Worm (Caenorhabditis elegans) whole organism, early embryonic: ENCODE data around the gene T11G6.5.

ENCODE experiments used
- B0310.2 ChIP-seq: sonication (generic microtip); optimal IDR thresholded peaks from 2 replicates; lab custom pipeline; 2016; ENCODE audit warnings: mild to moderate bottlenecking, missing genetic modification characterization, missing compliant biosample characterization
- F13C5.2 ChIP-seq: sonication (generic microtip); optimal IDR thresholded peaks from 2 replicates; lab custom pipeline; 2017; ENCODE audit warnings: mild to moderate bottlenecking, missing genetic modification characterization, inconsistent platforms, missing compliant biosample characterization
- aly-1 ChIP-seq: sonication (generic microtip); optimal IDR thresholded peaks from 2 replicates; lab custom pipeline; 2016; ENCODE audit warnings: missing genetic modification characterization, missing compliant biosample characterization
- ama-1 ChIP-seq: fragments of 150-350 bp; optimal IDR thresholded peaks from 2 replicates; lab custom pipeline; 2014
- ceh-13 ChIP-seq: fragments of 200-800 bp; sonication (Bioruptor generic); optimal IDR thresholded peaks from 2 replicates; lab custom pipeline; 2018; ENCODE audit warnings: mild to moderate bottlenecking, missing genetic modification characterization, missing compliant biosample characterization
- ceh-36 ChIP-seq: sonication (generic microtip); optimal IDR thresholded peaks from 2 replicates; lab custom pipeline; 2016; ENCODE audit warnings: missing genetic modification characterization, inconsistent platforms, missing compliant biosample characterization
- ets-7 ChIP-seq: sonication (generic microtip); optimal IDR thresholded peaks from 2 replicates; lab custom pipeline; 2016; ENCODE audit warnings: missing genotype, missing genetic modification characterization, missing compliant biosample characterization
- flt-1 ChIP-seq: fragments of 200-800 bp; sonication (Bioruptor generic); IDR thresholded peaks from 2 replicates; pipeline ENCODE4 v1.3.6; 2022; ENCODE audit warnings: missing genetic modification characterization, missing compliant biosample characterization
- hmbx-1 ChIP-seq: sonication (generic microtip); optimal IDR thresholded peaks from 2 replicates; lab custom pipeline; 2016; ENCODE audit warnings: mild to moderate bottlenecking, missing genetic modification characterization, missing compliant biosample characterization
- hmg-4 ChIP-seq: fragments of 200-800 bp; sonication (Bioruptor generic); optimal IDR thresholded peaks from 2 replicates; lab custom pipeline; 2018; ENCODE audit warnings: mild to moderate bottlenecking, missing genetic modification characterization, missing compliant biosample characterization
- hnd-1 ChIP-seq: sonication (generic microtip); optimal IDR thresholded peaks from 2 replicates; lab custom pipeline; 2016; ENCODE audit warnings: missing genetic modification characterization, missing compliant biosample characterization
- pes-1 ChIP-seq: fragments of 200-800 bp; sonication (Bioruptor generic); IDR thresholded peaks from 2 replicates; pipeline ENCODE4 v1.3.6; 2022; ENCODE audit warnings: missing genetic modification reagents, missing genetic modification characterization, missing compliant biosample characterization
- scrt-1 ChIP-seq: fragments of 200-800 bp; sonication (Bioruptor generic); IDR thresholded peaks from 2 replicates; pipeline ENCODE4 v1.3.6; 2022; ENCODE audit warnings: missing genetic modification characterization, missing compliant biosample characterization
- sea-1 ChIP-seq: fragments of 200-800 bp; sonication (Bioruptor generic); conservative IDR thresholded peaks from 2 replicates; pipeline ENCODE4 v1.3.6; 2022; ENCODE audit warnings: missing genetic modification characterization, missing compliant biosample characterization
- tbx-11 ChIP-seq: fragments of 200-800 bp; sonication (Bioruptor generic); IDR thresholded peaks from 2 replicates; pipeline ENCODE4 v1.3.6; 2022; ENCODE audit warnings: missing genetic modification characterization, missing compliant biosample characterization
- tbx-37 ChIP-seq: fragments of 200-800 bp; sonication (Bioruptor generic); conservative IDR thresholded peaks from 2 replicates; pipeline ENCODE4 v1.3.6; 2022; ENCODE audit warnings: missing genetic modification reagents, missing genetic modification characterization, missing compliant biosample characterization
- tra-4 ChIP-seq: sonication (generic microtip); optimal IDR thresholded peaks from 2 replicates; lab custom pipeline; 2017; ENCODE audit warnings: missing genetic modification characterization, missing compliant biosample characterization

The T11G6.5 gene

DNA sequence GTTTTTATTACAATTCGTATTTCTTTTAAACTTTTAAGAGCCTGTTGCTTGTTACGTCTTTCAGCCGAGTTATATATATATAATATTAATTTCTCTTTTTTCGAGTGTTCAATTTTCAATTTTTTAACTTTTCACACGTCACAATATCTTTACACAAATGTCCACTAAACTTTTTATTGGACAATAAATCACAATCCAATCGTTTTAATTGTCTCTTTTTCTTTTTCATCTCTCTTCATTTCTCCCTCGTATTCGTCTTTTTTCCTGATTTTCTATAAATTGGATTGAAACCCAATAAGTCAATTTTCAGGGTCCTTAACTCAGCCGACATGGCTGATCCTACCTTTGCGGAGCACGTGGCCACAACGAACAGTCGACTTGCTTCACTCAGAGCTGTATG lies 30.5 kb downstream of the T11G6.5 start, which contains the start of gene miz-1:
TSS of gene miz-1 (plus strand) at position 301 of the 400 bp plus-strand sequence.
- TF ChIP-seq aly-1 (tag; lab: Kevin White, UChicago) (no peak), hnd-1 (tag; lab: Kevin White, UChicago) (no peak), ama-1 (lab: Kevin White, UChicago) (no peak), pes-1 (no peak), ceh-13 (GFP tag; lab: Kevin White, UChicago) (no peak), tra-4 (tag; lab: Kevin White, UChicago) (no peak), hmg-4 (GFP tag; lab: Kevin White, UChicago) (no peak), F13C5.2 (tag; lab: Kevin White, UChicago) (no peak), hmbx-1 (tag; lab: Kevin White, UChicago) (no peak), tbx-11 (GFP tag; lab: Robert Waterston, UW) (no peak), sea-1 (GFP tag; lab: Robert Waterston, UW) (no peak), scrt-1 (GFP tag; lab: Robert Waterston, UW) (no peak), tbx-37 (GFP tag; lab: Robert Waterston, UW) (no peak), ets-7 (tag; lab: Kevin White, UChicago) (no peak), flt-1 (GFP tag; lab: Robert Waterston, UW) (no peak), ceh-36 (tag; lab: Kevin White, UChicago) (no peak), B0310.2 (tag; lab: Kevin White, UChicago) (no peak)

DNA sequence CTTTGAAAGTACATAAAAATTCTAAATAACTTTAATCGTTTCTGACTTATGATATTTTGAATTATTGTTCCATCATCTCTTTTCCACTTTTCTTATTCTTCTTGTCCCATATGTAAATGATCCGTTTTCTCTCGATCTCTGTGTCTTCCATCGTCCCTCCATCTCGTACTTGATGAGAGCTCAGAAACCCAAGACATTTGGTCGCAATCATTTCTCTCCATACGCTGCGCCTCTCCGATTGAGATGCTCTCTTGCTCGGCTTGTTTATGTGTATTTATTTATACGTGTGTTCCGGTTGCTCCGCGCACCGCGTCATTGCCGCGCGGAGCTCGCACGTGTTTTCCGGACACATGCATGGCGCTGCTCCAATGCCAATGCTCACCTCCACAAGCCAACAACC lies 31.2 kb downstream of the T11G6.5 start:
- TF ChIP-seq ama-1 (lab: Kevin White, UChicago) (no peak), aly-1 (tag; lab: Kevin White, UChicago) (no peak), hmg-4 (GFP tag; lab: Kevin White, UChicago) (no peak), tbx-37 (GFP tag; lab: Robert Waterston, UW) (no peak), hmbx-1 (tag; lab: Kevin White, UChicago) (no peak), F13C5.2 (tag; lab: Kevin White, UChicago) (no peak), ceh-13 (GFP tag; lab: Kevin White, UChicago) (no peak), hnd-1 (tag; lab: Kevin White, UChicago) (no peak), tra-4 (tag; lab: Kevin White, UChicago) (no peak), tbx-11 (GFP tag; lab: Robert Waterston, UW) (no peak)

DNA sequence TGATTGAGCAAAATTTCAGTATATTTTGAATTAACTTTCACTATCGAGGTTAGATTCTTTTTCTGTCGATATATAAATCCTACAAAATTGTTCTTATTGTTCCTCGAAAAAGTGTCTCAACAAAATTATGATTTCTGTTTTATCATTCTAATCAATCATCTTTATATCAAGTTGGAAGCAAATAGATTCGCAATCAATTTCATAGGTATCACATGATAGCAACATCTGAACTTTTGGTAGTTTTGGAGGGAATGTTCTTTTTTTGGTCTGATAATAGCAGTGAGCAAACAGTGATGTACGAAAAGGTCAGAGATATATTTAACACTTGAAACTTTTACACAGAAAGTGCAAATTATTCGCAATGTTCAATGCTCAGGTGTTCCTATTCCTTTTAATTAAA lies 31.7 kb downstream of the T11G6.5 start:
- TF ChIP-seq B0310.2 (tag; lab: Kevin White, UChicago), result no peak
- no peak for TF ChIP-seq F13C5.2 (tag; lab: Kevin White, UChicago)
- no peak for TF ChIP-seq scrt-1 (GFP tag; lab: Robert Waterston, UW)
- no peak for TF ChIP-seq ama-1 (lab: Kevin White, UChicago)
- TF ChIP-seq aly-1 (tag; lab: Kevin White, UChicago), result no peak

DNA sequence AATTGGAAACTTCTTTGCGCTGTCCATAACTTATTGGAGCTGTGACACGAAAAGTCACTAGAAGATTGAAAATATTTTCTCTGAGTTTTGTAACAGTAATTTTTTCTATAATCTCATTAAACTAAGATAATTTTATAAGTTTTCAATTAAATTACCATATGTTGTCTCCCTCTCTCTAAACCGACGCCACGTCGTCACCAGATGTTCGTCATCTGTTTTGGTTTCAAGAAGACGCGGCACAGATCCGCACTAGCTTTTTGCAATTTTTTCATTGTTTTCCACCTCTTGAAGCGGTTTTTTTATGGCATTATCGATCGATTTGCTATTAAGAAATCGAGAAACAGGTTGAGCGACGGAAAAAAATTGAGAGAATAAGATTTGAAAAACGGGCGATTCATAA lies 38.6 kb downstream of the T11G6.5 start:
- TF ChIP-seq flt-1 (GFP tag; lab: Robert Waterston, UW) (no peak), hnd-1 (tag; lab: Kevin White, UChicago) (no peak), ets-7 (tag; lab: Kevin White, UChicago) (no peak), tbx-11 (GFP tag; lab: Robert Waterston, UW) (no peak), F13C5.2 (tag; lab: Kevin White, UChicago) (no peak)

DNA sequence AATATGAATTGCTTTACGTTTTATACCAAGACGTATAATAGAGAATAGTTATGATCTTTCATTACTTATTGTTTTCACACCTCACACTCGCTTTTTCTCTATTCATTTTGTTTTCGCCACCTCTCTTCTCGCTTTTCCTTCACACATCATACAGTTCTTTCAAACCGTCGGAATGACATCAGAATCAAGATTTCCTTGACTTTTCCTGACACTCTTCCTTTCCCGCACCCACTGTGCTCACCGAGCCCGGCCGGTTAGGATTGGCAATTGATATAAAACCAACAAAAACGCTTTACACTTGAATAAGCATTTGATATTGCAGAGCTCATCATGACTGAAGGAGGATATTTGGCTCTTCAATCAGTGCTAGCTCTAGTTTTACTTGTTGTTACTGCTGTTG lies 43.2 kb downstream of the T11G6.5 start, which contains the start of gene zipt-2.1:
TSS of gene zipt-2.1 (plus strand) at position 301 of the 400 bp plus-strand sequence.
- no peak for TF ChIP-seq flt-1 (GFP tag; lab: Robert Waterston, UW)
- no peak for TF ChIP-seq hmg-4 (GFP tag; lab: Kevin White, UChicago)
- no peak for TF ChIP-seq hnd-1 (tag; lab: Kevin White, UChicago)
- TF ChIP-seq aly-1 (tag; lab: Kevin White, UChicago), result no peak
- no peak for TF ChIP-seq sea-1 (GFP tag; lab: Robert Waterston, UW)

DNA sequence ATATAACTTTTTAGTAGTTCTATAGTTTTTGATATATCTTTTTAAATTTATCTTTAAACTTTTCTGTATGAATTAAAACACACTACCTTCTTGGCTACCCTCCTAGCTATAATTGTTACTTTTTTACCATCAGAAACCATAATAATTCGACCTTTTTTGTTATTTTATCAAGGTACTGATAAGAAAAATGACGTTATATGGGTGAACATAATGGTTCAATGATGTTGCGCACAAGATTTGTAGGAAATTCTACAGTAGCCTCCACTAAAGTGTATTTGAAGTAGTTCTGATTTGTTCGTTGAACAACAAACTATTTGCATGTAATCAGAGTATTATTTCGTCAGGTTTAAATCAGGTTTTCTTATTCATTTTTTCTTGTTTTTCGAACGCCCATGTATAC lies 44.0 kb downstream of the T11G6.5 start:
- TF ChIP-seq ceh-13 (GFP tag; lab: Kevin White, UChicago), result no peak
- TF ChIP-seq hnd-1 (tag; lab: Kevin White, UChicago), result no peak
- no peak for TF ChIP-seq hmg-4 (GFP tag; lab: Kevin White, UChicago)
- no peak for TF ChIP-seq ceh-36 (tag; lab: Kevin White, UChicago)
- TF ChIP-seq flt-1 (GFP tag; lab: Robert Waterston, UW), result no peak
- TF ChIP-seq ama-1 (lab: Kevin White, UChicago), result no peak
- no peak for TF ChIP-seq B0310.2 (tag; lab: Kevin White, UChicago)
- TF ChIP-seq ets-7 (tag; lab: Kevin White, UChicago), result no peak
- no peak for TF ChIP-seq hmbx-1 (tag; lab: Kevin White, UChicago)
- no peak for TF ChIP-seq aly-1 (tag; lab: Kevin White, UChicago)
- TF ChIP-seq scrt-1 (GFP tag; lab: Robert Waterston, UW), result no peak
- no peak for TF ChIP-seq tbx-11 (GFP tag; lab: Robert Waterston, UW)

DNA sequence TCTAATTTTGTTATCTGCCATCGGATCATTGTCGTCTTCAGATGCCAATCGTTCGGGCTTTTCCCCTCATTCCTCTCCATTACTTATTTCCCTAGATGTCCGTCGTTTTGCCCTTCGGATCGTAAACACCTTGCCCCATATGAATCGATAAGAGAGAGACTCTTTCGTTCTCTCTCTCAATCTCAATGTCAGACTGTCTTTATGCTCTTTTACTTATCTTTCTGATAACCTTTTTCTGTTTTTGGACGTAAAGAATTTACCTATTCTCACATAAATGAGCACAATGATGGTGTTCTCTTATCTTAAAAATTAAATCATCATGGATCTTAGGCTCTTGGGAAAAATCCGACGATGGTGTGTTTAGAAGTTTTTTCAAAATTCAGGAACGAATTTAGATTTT lies 45.8 kb downstream of the T11G6.5 start:
- TF ChIP-seq ama-1 (lab: Kevin White, UChicago) (no peak), hmg-4 (GFP tag; lab: Kevin White, UChicago) (no peak), tbx-37 (GFP tag; lab: Robert Waterston, UW) (no peak), hnd-1 (tag; lab: Kevin White, UChicago) (no peak), aly-1 (tag; lab: Kevin White, UChicago) (no peak)

DNA sequence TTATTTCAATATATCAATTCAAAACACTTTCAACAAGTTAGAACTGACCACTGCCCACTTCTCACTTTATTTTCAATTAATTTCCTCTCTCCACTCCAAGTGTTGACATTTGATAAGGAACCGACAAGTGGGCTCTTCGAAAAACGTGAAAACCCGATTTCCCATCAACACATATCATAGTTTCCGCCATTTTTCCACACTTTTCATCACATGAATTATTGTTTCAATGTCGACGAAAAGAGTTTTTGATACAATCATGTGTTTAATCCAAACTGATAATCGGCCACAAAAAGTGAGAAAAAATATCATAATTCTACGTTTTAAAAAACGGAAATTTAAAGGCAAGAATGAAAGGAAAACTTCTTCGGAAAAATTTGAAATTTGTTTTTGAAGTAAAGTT lies 46.9 kb downstream of the T11G6.5 start:
- TF ChIP-seq tbx-37 (GFP tag; lab: Robert Waterston, UW) (no peak), F13C5.2 (tag; lab: Kevin White, UChicago) (no peak), tbx-11 (GFP tag; lab: Robert Waterston, UW) (no peak), B0310.2 (tag; lab: Kevin White, UChicago) (no peak), ets-7 (tag; lab: Kevin White, UChicago) (no peak), aly-1 (tag; lab: Kevin White, UChicago) (no peak), sea-1 (GFP tag; lab: Robert Waterston, UW) (no peak), flt-1 (GFP tag; lab: Robert Waterston, UW) (no peak), pes-1 (no peak), ceh-13 (GFP tag; lab: Kevin White, UChicago) (no peak), hmg-4 (GFP tag; lab: Kevin White, UChicago) (no peak), ama-1 (lab: Kevin White, UChicago) (no peak), tra-4 (tag; lab: Kevin White, UChicago) (no peak), hmbx-1 (tag; lab: Kevin White, UChicago) (no peak), hnd-1 (tag; lab: Kevin White, UChicago) (no peak), ceh-36 (tag; lab: Kevin White, UChicago) (no peak), scrt-1 (GFP tag; lab: Robert Waterston, UW) (no peak)
